Worm (Caenorhabditis elegans): ENCODE measurements around the gene sdz-19.

Gene sdz-19

ce11 chrX:12461557-12461956 is 41.6 kb downstream of the sdz-19 start, which contains the start of gene odr-7:
TSS of gene odr-7 (minus strand) at chrX:12461657.
- no peak for TF ChIP-seq eyg-1 (tag; optimal IDR thresholded peaks at IDR 0.05)
- no peak for TF ChIP-seq ceh-6 (GFP tag; optimal IDR thresholded peaks at IDR 0.05)
- no peak for TF ChIP-seq lin-11 (tag; optimal IDR thresholded peaks at IDR 0.05)
- TF ChIP-seq Y22D7AL.16 (tag; optimal IDR thresholded peaks at IDR 0.05) = no peak
- TF ChIP-seq nhr-232 (tag; optimal IDR thresholded peaks at IDR 0.05) = no peak
- TF ChIP-seq fkh-6 (tag; optimal IDR thresholded peaks at IDR 0.05) = no peak
- no peak for TF ChIP-seq ceh-30 (tag; optimal IDR thresholded peaks at IDR 0.05)
- TF ChIP-seq ahr-1 (tag; optimal IDR thresholded peaks at IDR 0.05) = no peak
- no peak for TF ChIP-seq ceh-18 (tag; optimal IDR thresholded peaks at IDR 0.05)
- TF ChIP-seq ceh-24 (tag; optimal IDR thresholded peaks at IDR 0.05) = no peak
- TF ChIP-seq elt-2 (tag; optimal IDR thresholded peaks at IDR 0.05) = no peak
- no peak for TF ChIP-seq dve-1 (tag; optimal IDR thresholded peaks at IDR 0.05)
- TF ChIP-seq K02D7.2 (tag; optimal IDR thresholded peaks at IDR 0.05) = no peak
- TF ChIP-seq ttx-3 (tag; optimal IDR thresholded peaks at IDR 0.05) = no peak
- no peak for TF ChIP-seq F13H6.1 (tag; optimal IDR thresholded peaks at IDR 0.05)
- TF ChIP-seq hlh-15 (tag; optimal IDR thresholded peaks at IDR 0.05) = no peak

DNA sequence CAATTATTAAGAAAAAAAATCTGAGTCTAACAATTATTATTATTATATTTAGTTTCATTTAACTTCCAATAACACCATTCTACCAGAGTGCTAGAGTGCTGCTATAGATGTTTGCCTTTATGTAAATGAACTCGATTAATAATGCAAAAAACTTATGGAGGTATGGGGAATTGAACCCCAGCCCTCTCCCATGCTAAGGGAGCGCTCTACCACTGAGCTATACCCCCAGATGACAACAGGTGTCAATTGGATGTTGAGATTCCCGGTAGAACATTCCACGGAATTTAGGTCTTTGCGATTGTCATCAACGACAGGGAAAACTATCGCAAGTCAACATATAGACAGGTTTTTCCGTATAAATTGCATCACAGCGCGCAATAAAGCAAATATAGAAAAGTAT is 45.1 kb downstream of the sdz-19 start:
- TF ChIP-seq ceh-34 (tag; optimal IDR thresholded peaks at IDR 0.05) = peak; percentile 17
- TF ChIP-seq ceh-6 (GFP tag; optimal IDR thresholded peaks at IDR 0.05) = peak; percentile 65
- TF ChIP-seq madf-2 (tag; optimal IDR thresholded peaks at IDR 0.05) = peak; percentile 78
- TF ChIP-seq ahr-1 (tag; optimal IDR thresholded peaks at IDR 0.05) = no peak
- TF ChIP-seq hlh-6 (tag; optimal IDR thresholded peaks at IDR 0.05) = peak; percentile 39
- peak; percentile 17 for TF ChIP-seq ceh-48 (tag; optimal IDR thresholded peaks at IDR 0.05)
- no peak for TF ChIP-seq ceh-30 (tag; optimal IDR thresholded peaks at IDR 0.05)
- TF ChIP-seq sox-4 (tag; optimal IDR thresholded peaks at IDR 0.05) = peak; percentile 50
- peak; percentile 39 for TF ChIP-seq fkh-6 (tag; optimal IDR thresholded peaks at IDR 0.05)
- TF ChIP-seq nfya-1 (tag; optimal IDR thresholded peaks at IDR 0.05) = peak; percentile 53
- no peak for TF ChIP-seq K09A11.1 (tag; optimal IDR thresholded peaks at IDR 0.05; ENCODE audit: insufficient read depth)
- TF ChIP-seq unc-55 (GFP tag; optimal IDR thresholded peaks at IDR 0.05) = no peak
- TF ChIP-seq nhr-232 (tag; optimal IDR thresholded peaks at IDR 0.05) = peak; percentile 36
- TF ChIP-seq unc-42 (tag; optimal IDR thresholded peaks at IDR 0.05) = no peak
- peak; percentile 43 for TF ChIP-seq tbx-2 (tag; optimal IDR thresholded peaks at IDR 0.05)
- no peak for TF ChIP-seq ceh-24 (tag; optimal IDR thresholded peaks at IDR 0.05)
- TF ChIP-seq hlh-13 (GFP tag; optimal IDR thresholded peaks at IDR 0.05) = peak; percentile 46
- no peak for TF ChIP-seq pros-1 (tag; optimal IDR thresholded peaks at IDR 0.05)
- peak; percentile 61 for TF ChIP-seq C38D4.7 (GFP tag; optimal IDR thresholded peaks at IDR 0.05)
- no peak for TF ChIP-seq C08G9.2 (tag; optimal IDR thresholded peaks at IDR 0.05)
- TF ChIP-seq zip-5 (tag; optimal IDR thresholded peaks at IDR 0.05) = no peak
- TF ChIP-seq pqm-1 (tag; optimal IDR thresholded peaks at IDR 0.05) = no peak
- peak; percentile 4 for TF ChIP-seq odd-2 (tag; optimal IDR thresholded peaks at IDR 0.05)
- TF ChIP-seq rnt-1 (tag; optimal IDR thresholded peaks at IDR 0.05) = no peak
- TF ChIP-seq unc-3 (GFP tag; conservative IDR thresholded peaks at IDR 0.05) = peak; percentile 46; the same call in 1 of the 2 replicates
- peak; percentile 2 for TF ChIP-seq unc-3 (tag; optimal IDR thresholded peaks at IDR 0.05)
- TF ChIP-seq F13H6.1 (tag; optimal IDR thresholded peaks at IDR 0.05) = peak; percentile 50
- TF ChIP-seq pax-1 (tag; optimal IDR thresholded peaks at IDR 0.05) = no peak
- no peak for TF ChIP-seq ceh-31 (tag; optimal IDR thresholded peaks at IDR 0.05)
- peak; percentile 55 for TF ChIP-seq Y22D7AL.16 (tag; optimal IDR thresholded peaks at IDR 0.05)
- no peak for TF ChIP-seq elt-4 (tag; optimal IDR thresholded peaks at IDR 0.05)
- no peak for TF ChIP-seq pha-4 (tag; optimal IDR thresholded peaks at IDR 0.05)
- no peak for TF ChIP-seq tbx-7 (tag; optimal IDR thresholded peaks at IDR 0.05)
- TF ChIP-seq hlh-8 (tag; optimal IDR thresholded peaks at IDR 0.05) = no peak
- no peak for TF ChIP-seq sox-2 (GFP tag; IDR thresholded peaks at IDR 0.05)
- TF ChIP-seq syd-9 (tag; optimal IDR thresholded peaks at IDR 0.05) = no peak
- TF ChIP-seq lim-6 (tag; optimal IDR thresholded peaks at IDR 0.05) = no peak
- no peak for TF ChIP-seq mec-3 (tag; optimal IDR thresholded peaks at IDR 0.05; ENCODE audit: borderline replicate concordance)
- no peak for TF ChIP-seq ceh-22 (tag; optimal IDR thresholded peaks at IDR 0.05)
- peak; percentile 47 for TF ChIP-seq ref-2 (tag; optimal IDR thresholded peaks at IDR 0.05)
- TF ChIP-seq ceh-19 (GFP tag; optimal IDR thresholded peaks at IDR 0.05) = peak; percentile 70
- no peak for TF ChIP-seq hlh-30 (tag; optimal IDR thresholded peaks at IDR 0.05; ENCODE audit: insufficient read depth)
- TF ChIP-seq elt-2 (tag; optimal IDR thresholded peaks at IDR 0.05) = peak; percentile 44
- no peak for TF ChIP-seq pag-3 (tag; optimal IDR thresholded peaks at IDR 0.05; ENCODE audit: borderline replicate concordance)
